Worm (Caenorhabditis elegans) whole organism, L3 larva: Measurements from ENCODE around the gene sru-39.
A peak's percentile ranks its signal among the peaks of the same experiment; 100 is the strongest.

ENCODE experiments used
- R02D3.7 ChIP-seq: fragments of 150-350 bp; optimal IDR thresholded peaks from 2 replicates; lab custom pipeline; 2014; ENCODE audit warnings: missing biosample characterization, missing genetic modification characterization
- ZK546.5 ChIP-seq: sonication (generic microtip); optimal IDR thresholded peaks from 2 replicates; lab custom pipeline; 2017; ENCODE audit warnings: missing biosample characterization, missing genetic modification characterization
- aly-2 ChIP-seq: fragments of 150-350 bp; optimal IDR thresholded peaks from 2 replicates; lab custom pipeline; 2014; ENCODE audit warnings: missing biosample characterization, missing genetic modification characterization
- ama-1 ChIP-seq: fragments of 150-350 bp; optimal IDR thresholded peaks from 2 replicates; lab custom pipeline; 2018
- ceh-16 ChIP-seq: sonication (generic microtip); optimal IDR thresholded peaks from 2 replicates; lab custom pipeline; 2017; ENCODE audit warnings: missing biosample characterization, missing genetic modification characterization
- ceh-28 ChIP-seq: fragments of 150-350 bp; optimal IDR thresholded peaks from 2 replicates; lab custom pipeline; 2014; ENCODE audit warnings: missing biosample characterization, missing genetic modification reagents, missing genetic modification characterization
- ceh-82 ChIP-seq: fragments of 150-350 bp; optimal IDR thresholded peaks from 2 replicates; lab custom pipeline; 2014; ENCODE audit warnings: missing biosample characterization, missing genetic modification characterization
- ceh-9 ChIP-seq: sonication (generic microtip); optimal IDR thresholded peaks from 2 replicates; lab custom pipeline; 2018; ENCODE audit warnings: missing biosample characterization, missing genetic modification characterization
- egl-27 ChIP-seq: sonication (generic microtip); optimal IDR thresholded peaks from 4 replicates; lab custom pipeline; 2017; ENCODE audit warnings: missing biosample characterization, missing genetic modification reagents, missing genetic modification characterization
- egl-5 ChIP-seq: fragments of 150-350 bp; optimal IDR thresholded peaks from 2 replicates; lab custom pipeline; 2017; ENCODE audit warnings: missing biosample characterization, missing genetic modification reagents, missing genetic modification characterization, inconsistent platforms
- elt-1 ChIP-seq: fragments of 150-350 bp; optimal IDR thresholded peaks from 2 replicates; lab custom pipeline; 2014; ENCODE audit warnings: missing biosample characterization, missing genetic modification characterization
- elt-3 ChIP-seq, 3 experiments: fragments of 150-350 bp in 1 of 3; sonication (generic microtip) in 2 of 3; optimal IDR thresholded peaks; 2 replicates in 2 of 3; 4 replicates in 1 of 3; lab custom pipeline; 2014 to 2017; ENCODE audit warnings: missing biosample characterization in 3 of 3, missing genetic modification characterization in 3 of 3
- eor-1 ChIP-seq, 2 experiments: fragments of 150-350 bp; optimal IDR thresholded peaks; 2 replicates each; lab custom pipeline; 2014 to 2018; ENCODE audit warnings: missing biosample characterization in 2 of 2, missing genetic modification characterization in 2 of 2
- fkh-10 ChIP-seq: sonication (generic microtip); optimal IDR thresholded peaks from 2 replicates; lab custom pipeline; 2017; ENCODE audit warnings: missing biosample characterization, missing genetic modification reagents, missing genetic modification characterization
- fkh-2 ChIP-seq: fragments of 150-350 bp; optimal IDR thresholded peaks from 2 replicates; lab custom pipeline; 2014; ENCODE audit warnings: missing biosample characterization, missing genetic modification reagents, missing genetic modification characterization
- lsy-12 ChIP-seq: sonication (generic microtip); optimal IDR thresholded peaks from 2 replicates; lab custom pipeline; 2016; ENCODE audit warnings: mild to moderate bottlenecking, missing genetic modification characterization, missing compliant biosample characterization
- mdl-1 ChIP-seq: fragments of 150-350 bp; optimal IDR thresholded peaks from 2 replicates; lab custom pipeline; 2014; ENCODE audit warnings: missing biosample characterization, missing genetic modification characterization
- nfya-1 ChIP-seq: sonication (generic microtip); optimal IDR thresholded peaks from 2 replicates; lab custom pipeline; 2017; ENCODE audit warnings: missing genetic modification characterization, mild to moderate bottlenecking, missing compliant biosample characterization, antibody characterized with exemption, moderate library complexity; ENCODE audit not compliant: insufficient read depth
- nhr-11 ChIP-seq: fragments of 150-350 bp; optimal IDR thresholded peaks from 2 replicates; lab custom pipeline; 2014; ENCODE audit warnings: missing biosample characterization, missing genetic modification characterization
- nhr-23 ChIP-seq: fragments of 150-350 bp; optimal IDR thresholded peaks from 2 replicates; lab custom pipeline; 2014; ENCODE audit warnings: missing biosample characterization, missing genetic modification reagents, missing genetic modification characterization
- nhr-237 ChIP-seq: fragments of 150-350 bp; optimal IDR thresholded peaks from 2 replicates; lab custom pipeline; 2014; ENCODE audit warnings: missing biosample characterization, missing genetic modification characterization
- nhr-25 ChIP-seq: sonication (generic microtip); optimal IDR thresholded peaks from 2 replicates; lab custom pipeline; 2017; ENCODE audit warnings: missing biosample characterization, missing genetic modification characterization
- nhr-28 ChIP-seq: fragments of 150-350 bp; optimal IDR thresholded peaks from 2 replicates; lab custom pipeline; 2014; ENCODE audit warnings: missing biosample characterization, missing genetic modification characterization
- nhr-43 ChIP-seq: sonication (generic microtip); optimal IDR thresholded peaks from 2 replicates; lab custom pipeline; 2016; ENCODE audit warnings: mild to moderate bottlenecking, missing genetic modification characterization, missing compliant biosample characterization; ENCODE audit not compliant: poor library complexity, severe bottlenecking
- nhr-67 ChIP-seq: fragments of 150-350 bp; optimal IDR thresholded peaks from 2 replicates; lab custom pipeline; 2014; ENCODE audit warnings: missing biosample characterization, missing genetic modification characterization
- nhr-76 ChIP-seq: fragments of 150-350 bp; sonication (generic microtip); optimal IDR thresholded peaks from 5 replicates; lab custom pipeline; 2014; ENCODE audit warnings: missing biosample characterization, missing genetic modification characterization
- pha-4 ChIP-seq: fragments of 150-350 bp; optimal IDR thresholded peaks from 2 replicates; lab custom pipeline; 2014; ENCODE audit warnings: missing biosample characterization, missing genetic modification reagents, missing genetic modification characterization
- pqm-1 ChIP-seq: fragments of 150-350 bp; optimal IDR thresholded peaks from 2 replicates; lab custom pipeline; 2017; ENCODE audit warnings: missing biosample characterization, missing genetic modification characterization, inconsistent platforms
- sea-2 ChIP-seq: fragments of 150-350 bp; sonication (generic microtip); optimal IDR thresholded peaks from 4 replicates; lab custom pipeline; 2014; ENCODE audit warnings: missing biosample characterization, missing genetic modification reagents, missing genetic modification characterization
- skn-1 ChIP-seq: fragments of 150-350 bp; optimal IDR thresholded peaks from 2 replicates; lab custom pipeline; 2014; ENCODE audit warnings: missing biosample characterization, missing genetic modification characterization
- snpc-4 ChIP-seq: fragments of 150-350 bp; optimal IDR thresholded peaks from 2 replicates; lab custom pipeline; 2014; ENCODE audit warnings: missing biosample characterization, missing genetic modification characterization
- unc-62 ChIP-seq: fragments of 150-350 bp; sonication (generic microtip); optimal IDR thresholded peaks from 4 replicates; lab custom pipeline; 2014; ENCODE audit warnings: missing biosample characterization, missing genetic modification reagents, missing genetic modification characterization
- ztf-11 ChIP-seq: fragments of 150-350 bp; optimal IDR thresholded peaks from 2 replicates; lab custom pipeline; 2014; ENCODE audit warnings: missing biosample characterization, missing genetic modification characterization
- ztf-4 ChIP-seq: fragments of 150-350 bp; optimal IDR thresholded peaks from 2 replicates; lab custom pipeline; 2014; ENCODE audit warnings: missing biosample characterization, missing genetic modification characterization

Gene sru-39

DNA sequence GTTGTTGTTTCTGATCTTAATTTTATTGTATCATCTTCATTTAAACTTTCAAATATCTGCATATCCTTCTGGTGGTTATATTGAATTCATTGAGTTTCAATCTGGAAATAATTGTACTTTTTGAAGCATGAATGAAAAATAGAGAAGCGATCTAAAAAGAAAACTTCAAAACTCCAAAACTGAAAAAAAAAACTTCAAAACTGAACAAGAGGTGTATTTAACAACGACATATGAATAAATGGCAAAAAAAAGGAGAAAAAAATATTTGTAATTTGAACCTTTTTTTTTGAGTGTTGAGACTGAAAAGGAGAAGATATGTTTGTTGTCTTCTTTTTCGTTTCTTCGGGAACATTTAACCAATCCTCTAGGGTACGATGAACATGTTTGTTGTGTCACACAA, 45.4 kb upstream of the sru-39 start, which contains the start of gene F58E6.11:
TSS of gene F58E6.11 (minus strand) at position 101 of the 400 bp plus-strand sequence.
- TF ChIP-seq nhr-25 (no peak), pqm-1 (tag; lab: Kevin White, UChicago) (no peak), ceh-28 (tag; lab: Kevin White, UChicago) (no peak), eor-1 (tag; optimal IDR thresholded peaks at IDR 0.05; lab: Kevin White, UChicago) (no peak), ceh-16 (tag; lab: Kevin White, UChicago) (no peak), elt-1 (no peak), pha-4 (tag; lab: Kevin White, UChicago) (no peak), fkh-2 (no peak), R02D3.7 (no peak), ZK546.5 (no peak), unc-62 (GFP tag; lab: Kevin White, UChicago) (no peak), elt-3 (tag; optimal IDR thresholded peaks at IDR 0.05; lab: Kevin White, UChicago) (no peak), ztf-4 (tag; lab: Kevin White, UChicago) (no peak), aly-2 (tag; lab: Kevin White, UChicago) (no peak), egl-27 (no peak)

DNA sequence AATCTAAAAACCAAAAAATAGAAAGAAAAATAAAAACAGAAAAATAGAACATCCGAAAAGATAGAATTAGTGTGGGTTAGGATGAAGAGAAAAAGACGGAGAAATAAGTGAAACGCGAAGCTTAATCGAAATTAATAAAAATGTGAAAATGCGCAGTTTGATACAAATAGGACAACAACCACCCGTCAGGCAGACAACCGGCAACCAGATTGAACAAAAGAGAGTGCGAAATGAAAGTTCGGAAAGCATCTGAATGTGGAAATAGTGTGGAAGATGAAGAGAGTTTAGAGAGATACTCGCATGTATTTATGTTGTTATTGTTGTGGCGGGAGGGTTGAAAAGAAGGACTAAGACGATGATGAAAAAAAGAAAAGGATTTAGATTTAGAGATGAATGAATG, 44.8 kb upstream of the sru-39 start:
- TF ChIP-seq nhr-67 (tag; lab: Kevin White, UChicago) (no peak), ZK546.5 (no peak), nhr-43 (tag; lab: Kevin White, UChicago) (no peak), skn-1 (tag; lab: Kevin White, UChicago) (no peak), lsy-12 (tag; lab: Kevin White, UChicago) (no peak), nhr-23 (tag; lab: Kevin White, UChicago) (peak; percentile 25)

DNA sequence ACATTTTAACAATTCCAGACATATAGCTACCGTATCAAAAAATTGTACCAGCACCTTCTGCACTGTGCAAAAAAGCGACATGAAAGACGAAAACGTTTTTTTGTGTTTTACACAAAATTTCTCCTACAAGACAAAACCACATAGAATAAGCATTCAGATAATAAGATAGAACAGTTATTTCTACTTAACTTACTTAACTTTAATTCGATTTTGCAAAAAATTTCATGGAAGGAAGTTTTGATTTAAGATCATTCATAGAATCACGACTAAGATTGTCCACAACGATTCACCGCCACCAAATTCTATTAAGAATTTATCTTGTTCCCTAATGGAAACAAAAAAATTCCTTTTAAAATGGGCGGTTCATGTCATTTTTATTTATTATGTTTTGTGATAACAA, 39.5 kb upstream of the sru-39 start:
- TF ChIP-seq ceh-82 (tag; lab: Kevin White, UChicago) (no peak), nhr-28 (no peak), pha-4 (tag; lab: Kevin White, UChicago) (no peak), eor-1 (tag; optimal IDR thresholded peaks at IDR 0.05; lab: Kevin White, UChicago) (no peak), skn-1 (tag; lab: Kevin White, UChicago) (no peak), nfya-1 (tag; lab: Kevin White, UChicago) (no peak), ztf-11 (tag; lab: Kevin White, UChicago) (no peak), nhr-237 (tag; lab: Kevin White, UChicago) (no peak), ceh-9 (no peak), snpc-4 (tag; lab: Kevin White, UChicago) (no peak), ceh-16 (tag; lab: Kevin White, UChicago) (no peak)

DNA sequence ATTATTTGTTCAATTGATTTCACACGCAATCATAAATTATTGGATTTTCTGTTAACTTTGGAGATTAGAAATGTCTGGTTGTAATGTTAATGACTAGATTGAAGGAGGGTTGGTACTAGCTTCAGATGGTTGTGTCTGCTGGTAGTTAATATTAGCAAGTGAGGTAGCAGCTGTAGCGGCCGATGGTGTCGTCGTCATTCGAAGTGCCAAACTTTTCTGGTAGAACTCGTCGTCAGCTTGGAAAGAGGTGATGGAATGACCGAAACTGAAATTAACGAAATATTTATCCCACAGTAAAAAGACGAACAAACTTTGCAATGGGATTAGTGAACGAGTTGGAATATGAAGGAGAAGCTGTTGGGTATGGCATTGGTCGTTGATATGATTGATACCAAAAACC, 38.7 kb upstream of the sru-39 start:
- no peak for TF ChIP-seq ama-1 (lab: Kevin White, UChicago)
- no peak for TF ChIP-seq sea-2
- no peak for TF ChIP-seq elt-3 (tag; optimal IDR thresholded peaks at IDR 0.05; lab: Kevin White, UChicago)
- no peak for TF ChIP-seq nhr-11 (tag; lab: Kevin White, UChicago)
- TF ChIP-seq ZK546.5, result no peak
- no peak for TF ChIP-seq nhr-76 (tag; lab: Kevin White, UChicago)
- TF ChIP-seq aly-2 (tag; lab: Kevin White, UChicago), result no peak
- no peak for TF ChIP-seq R02D3.7
- TF ChIP-seq nhr-237 (tag; lab: Kevin White, UChicago), result no peak
- no peak for TF ChIP-seq egl-5 (tag; lab: Kevin White, UChicago)
- TF ChIP-seq nhr-43 (tag; lab: Kevin White, UChicago), result no peak
- TF ChIP-seq egl-27, result no peak

DNA sequence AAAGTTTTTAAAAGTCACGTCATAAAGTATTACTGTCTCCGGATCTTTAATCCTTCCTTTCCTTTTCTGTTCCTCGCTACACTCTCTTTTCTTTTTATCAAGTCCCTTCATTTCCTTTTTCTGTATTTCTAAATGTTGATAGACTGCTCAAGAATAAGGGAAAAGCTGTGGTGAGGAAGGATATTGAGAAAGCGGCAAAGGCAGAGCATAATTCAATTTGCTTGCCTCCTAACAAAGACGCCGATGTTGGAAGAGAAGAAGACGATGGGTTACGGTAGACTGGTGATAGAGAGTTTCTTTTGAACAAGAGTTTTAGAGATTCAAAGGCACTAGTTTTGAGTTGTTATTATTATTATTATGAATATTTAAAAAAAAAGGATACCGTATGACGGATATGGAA, 37.7 kb upstream of the sru-39 start:
- TF ChIP-seq fkh-10 (peak; percentile 99), nfya-1 (tag; lab: Kevin White, UChicago) (peak; percentile 64), nhr-237 (tag; lab: Kevin White, UChicago) (no peak)

DNA sequence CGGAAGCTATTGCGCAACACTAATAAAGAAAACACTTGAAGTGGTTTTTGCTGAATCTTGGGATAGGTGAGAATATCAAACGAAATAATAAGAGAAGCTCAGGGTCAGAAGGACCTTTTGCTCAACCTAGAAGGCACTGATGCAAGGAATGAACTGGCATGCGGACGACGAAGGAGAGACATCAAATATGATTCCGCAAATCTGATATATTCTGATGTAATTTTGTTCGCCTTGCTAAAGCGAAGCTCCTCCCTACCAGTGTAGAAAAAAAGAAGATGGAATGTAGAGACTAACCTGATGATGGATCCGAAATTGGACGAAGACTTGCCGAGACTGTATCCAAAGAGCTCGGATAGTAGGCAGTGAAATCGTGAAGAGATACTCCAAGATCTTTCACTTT, 35.3 kb upstream of the sru-39 start:
- no peak for TF ChIP-seq mdl-1
- TF ChIP-seq ztf-4 (tag; lab: Kevin White, UChicago), result no peak
- TF ChIP-seq fkh-10, result peak; percentile 24
